Worm (Caenorhabditis elegans) whole organism, L2 larva: ENCODE data around the gene cpna-2.
A peak's percentile ranks its signal among the peaks of the same experiment; 100 is the strongest.

Source experiments
- C34F6.9 ChIP-seq: fragments of 150-350 bp; optimal IDR thresholded peaks from 2 replicates; lab custom pipeline; 2014; ENCODE audit warnings: missing biosample characterization, missing genetic modification characterization
- F13H6.1 ChIP-seq: sonication (generic microtip); optimal IDR thresholded peaks from 2 replicates; lab custom pipeline; 2016; ENCODE audit warnings: missing genetic modification characterization, missing compliant biosample characterization
- R02D3.7 ChIP-seq: fragments of 150-350 bp; optimal IDR thresholded peaks from 2 replicates; lab custom pipeline; 2014; ENCODE audit warnings: missing biosample characterization, missing genetic modification characterization
- Y55F3AM.14 ChIP-seq: fragments of 200-800 bp; sonication (Bioruptor generic); optimal IDR thresholded peaks from 2 replicates; lab custom pipeline; 2018; ENCODE audit warnings: mild to moderate bottlenecking, missing genetic modification characterization, missing compliant biosample characterization
- ZK546.5 ChIP-seq: sonication (generic microtip); optimal IDR thresholded peaks from 2 replicates; lab custom pipeline; 2017; ENCODE audit warnings: missing biosample characterization, missing genetic modification characterization
- alr-1 ChIP-seq: fragments of 150-350 bp; optimal IDR thresholded peaks from 2 replicates; lab custom pipeline; 2014; ENCODE audit warnings: missing biosample characterization, missing genetic modification characterization
- aly-2 ChIP-seq: fragments of 150-350 bp; optimal IDR thresholded peaks from 2 replicates; lab custom pipeline; 2014; ENCODE audit warnings: missing biosample characterization, missing genetic modification characterization
- ama-1 ChIP-seq: fragments of 150-350 bp; optimal IDR thresholded peaks from 2 replicates; lab custom pipeline; 2018; ENCODE audit warnings: inconsistent platforms
- blmp-1 ChIP-seq: sonication (generic microtip); optimal IDR thresholded peaks from 2 replicates; lab custom pipeline; 2017; ENCODE audit warnings: missing genetic modification characterization, mild to moderate bottlenecking, missing compliant biosample characterization, antibody characterized with exemption, moderate library complexity; ENCODE audit not compliant: insufficient read depth
- ceh-16 ChIP-seq: fragments of 150-350 bp; optimal IDR thresholded peaks from 2 replicates; lab custom pipeline; 2014; ENCODE audit warnings: missing biosample characterization, missing genetic modification characterization
- ceh-82 ChIP-seq: fragments of 150-350 bp; optimal IDR thresholded peaks from 2 replicates; lab custom pipeline; 2014; ENCODE audit warnings: missing biosample characterization, missing genetic modification characterization
- crh-2 ChIP-seq: sonication (generic microtip); optimal IDR thresholded peaks from 2 replicates; lab custom pipeline; 2017; ENCODE audit warnings: missing biosample characterization, missing genetic modification characterization
- dmd-4 ChIP-seq: sonication (generic microtip); optimal IDR thresholded peaks from 2 replicates; lab custom pipeline; 2017; ENCODE audit warnings: missing biosample characterization, missing genetic modification characterization
- elt-1 ChIP-seq: fragments of 150-350 bp; optimal IDR thresholded peaks from 2 replicates; lab custom pipeline; 2014; ENCODE audit warnings: missing biosample characterization, missing genetic modification characterization
- elt-3 ChIP-seq: sonication (generic microtip); optimal IDR thresholded peaks from 2 replicates; lab custom pipeline; 2017; ENCODE audit warnings: missing biosample characterization, missing genetic modification characterization
- fos-1 ChIP-seq: fragments of 150-350 bp; optimal IDR thresholded peaks from 2 replicates; lab custom pipeline; 2014; ENCODE audit warnings: missing biosample characterization, missing genetic modification characterization
- gmeb-1 ChIP-seq: fragments of 150-350 bp; optimal IDR thresholded peaks from 2 replicates; lab custom pipeline; 2014; ENCODE audit warnings: missing biosample characterization, missing genetic modification characterization
- lin-13 ChIP-seq: fragments of 150-350 bp; optimal IDR thresholded peaks from 2 replicates; lab custom pipeline; 2014; ENCODE audit warnings: missing biosample characterization, missing genetic modification reagents, missing genetic modification characterization
- lsy-2 ChIP-seq, 2 experiments: fragments of 150-350 bp in 1 of 2; sonication (generic microtip) in 1 of 2; optimal IDR thresholded peaks; 2 replicates each; lab custom pipeline; 2014 to 2017; ENCODE audit warnings: missing biosample characterization in 2 of 2, missing genetic modification characterization in 2 of 2
- mab-5 ChIP-seq: fragments of 150-350 bp; optimal IDR thresholded peaks from 2 replicates; lab custom pipeline; 2014; ENCODE audit warnings: missing biosample characterization, missing genetic modification characterization
- mbf-1 ChIP-seq: sonication (generic microtip); optimal IDR thresholded peaks from 2 replicates; lab custom pipeline; 2017; ENCODE audit warnings: missing biosample characterization, missing genetic modification characterization
- nhr-10 ChIP-seq: sonication (generic microtip); optimal IDR thresholded peaks from 2 replicates; lab custom pipeline; 2017; ENCODE audit warnings: missing biosample characterization, missing genetic modification characterization
- nhr-129 ChIP-seq: fragments of 150-350 bp; optimal IDR thresholded peaks from 2 replicates; lab custom pipeline; 2014; ENCODE audit warnings: missing biosample characterization, missing genetic modification characterization
- nhr-21 ChIP-seq: fragments of 150-350 bp; optimal IDR thresholded peaks from 2 replicates; lab custom pipeline; 2014; ENCODE audit warnings: missing biosample characterization, missing genetic modification characterization
- nhr-23 ChIP-seq: fragments of 150-350 bp; optimal IDR thresholded peaks from 2 replicates; lab custom pipeline; 2014; ENCODE audit warnings: missing biosample characterization, missing genetic modification reagents, missing genetic modification characterization
- nhr-25 ChIP-seq: fragments of 150-350 bp; sonication (generic microtip); optimal IDR thresholded peaks from 3 replicates; lab custom pipeline; 2014; ENCODE audit warnings: missing biosample characterization, missing genetic modification characterization
- nhr-77 ChIP-seq: fragments of 150-350 bp; optimal IDR thresholded peaks from 2 replicates; lab custom pipeline; 2014; ENCODE audit warnings: missing biosample characterization, missing genetic modification characterization
- peb-1 ChIP-seq: fragments of 150-350 bp; optimal IDR thresholded peaks from 2 replicates; lab custom pipeline; 2014; ENCODE audit warnings: missing biosample characterization, missing genetic modification characterization
- sem-4 ChIP-seq: fragments of 150-350 bp; optimal IDR thresholded peaks from 2 replicates; lab custom pipeline; 2014; ENCODE audit warnings: missing biosample characterization, missing genetic modification reagents, missing genetic modification characterization
- skn-1 ChIP-seq: sonication (generic microtip); optimal IDR thresholded peaks from 2 replicates; lab custom pipeline; 2017; ENCODE audit warnings: missing biosample characterization, missing genetic modification characterization
- sma-3 ChIP-seq: sonication (generic microtip); optimal IDR thresholded peaks from 2 replicates; lab custom pipeline; 2016; ENCODE audit warnings: missing genetic modification reagents, missing genetic modification characterization, missing compliant biosample characterization
- sma-9 ChIP-seq, 2 experiments: fragments of 150-350 bp in 1 of 2; sonication (generic microtip) in 1 of 2; optimal IDR thresholded peaks; 2 replicates each; lab custom pipeline; 2014 to 2016; ENCODE audit warnings: missing genetic modification characterization in 2 of 2, mild to moderate bottlenecking in 1 of 2, missing biosample characterization in 1 of 2, missing compliant biosample characterization in 1 of 2, missing genetic modification reagents in 1 of 2, moderate library complexity in 1 of 2
- snpc-4 ChIP-seq: fragments of 150-350 bp; optimal IDR thresholded peaks from 2 replicates; lab custom pipeline; 2014; ENCODE audit warnings: missing biosample characterization, missing genetic modification characterization
- unc-39 ChIP-seq: fragments of 150-350 bp; optimal IDR thresholded peaks from 2 replicates; lab custom pipeline; 2014; ENCODE audit warnings: missing biosample characterization, missing genetic modification characterization
- unc-55 ChIP-seq: fragments of 150-350 bp; sonication (generic microtip); optimal IDR thresholded peaks from 3 replicates; lab custom pipeline; 2014; ENCODE audit warnings: missing biosample characterization, missing genetic modification reagents, missing genetic modification characterization
- unc-62 ChIP-seq: fragments of 150-350 bp; optimal IDR thresholded peaks from 2 replicates; lab custom pipeline; 2014; ENCODE audit warnings: missing biosample characterization, missing genetic modification reagents, missing genetic modification characterization
- zag-1 ChIP-seq: fragments of 150-350 bp; optimal IDR thresholded peaks from 2 replicates; lab custom pipeline; 2014; ENCODE audit warnings: missing biosample characterization, missing genetic modification characterization
- ztf-4 ChIP-seq: fragments of 150-350 bp; optimal IDR thresholded peaks from 2 replicates; lab custom pipeline; 2014; ENCODE audit warnings: missing biosample characterization, missing genetic modification characterization

The cpna-2 gene

ce11 chrII:7758397-7759135 is 33.9 kb downstream of the cpna-2 start, which contains the start of gene B0228.7:
Gene B0228.7, minus strand, starts transcription at chrII:7759023.
- no peak for TF ChIP-seq F13H6.1 (tag; lab: Kevin White, UChicago)
- TF ChIP-seq skn-1 (tag; lab: Kevin White, UChicago): peak; percentile 39
- no peak for TF ChIP-seq elt-1 (tag; lab: Kevin White, UChicago)
- TF ChIP-seq Y55F3AM.14 (GFP tag; lab: Kevin White, UChicago): no peak
- no peak for TF ChIP-seq gmeb-1
- TF ChIP-seq C34F6.9 (tag; lab: Kevin White, UChicago): peak; percentile 19
- TF ChIP-seq fos-1 (tag; lab: Kevin White, UChicago): peak; percentile 37
- TF ChIP-seq unc-55 (GFP tag; lab: Kevin White, UChicago): peak; percentile 57
- peak in 1 of 2 experiments; percentile 64 for TF ChIP-seq lsy-2 (tag; optimal IDR thresholded peaks at IDR 0.05; lab: Kevin White, UChicago)
- TF ChIP-seq nhr-77 (tag; lab: Kevin White, UChicago): no peak
- TF ChIP-seq blmp-1 (tag; lab: Kevin White, UChicago): no peak
- no peak for TF ChIP-seq aly-2 (tag; lab: Kevin White, UChicago)
- TF ChIP-seq mbf-1 (tag; lab: Kevin White, UChicago): no peak
- TF ChIP-seq sma-9 (GFP tag; optimal IDR thresholded peaks at IDR 0.05; lab: Kevin White, UChicago): peak; percentile 61
- TF ChIP-seq sma-9 (tag; optimal IDR thresholded peaks at IDR 0.05; lab: Kevin White, UChicago): no peak
- TF ChIP-seq snpc-4 (tag; lab: Kevin White, UChicago): no peak
- peak; percentile 50 for TF ChIP-seq crh-2 (tag; lab: Kevin White, UChicago)
- TF ChIP-seq nhr-21 (tag; lab: Kevin White, UChicago): no peak
- TF ChIP-seq unc-39 (tag; lab: Kevin White, UChicago): no peak
- TF ChIP-seq lin-13 (GFP tag; lab: Kevin White, UChicago): peak; percentile 46
- TF ChIP-seq R02D3.7 (tag; lab: Kevin White, UChicago): no peak
- TF ChIP-seq dmd-4 (tag; lab: Kevin White, UChicago): no peak
- no peak for TF ChIP-seq ztf-4 (tag; lab: Kevin White, UChicago)
- peak; percentile 55 for TF ChIP-seq nhr-129 (tag; lab: Kevin White, UChicago)
- TF ChIP-seq nhr-25 (tag; lab: Kevin White, UChicago): no peak
- no peak for TF ChIP-seq mab-5 (tag; lab: Kevin White, UChicago)
- no peak for TF ChIP-seq ZK546.5 (tag; lab: Kevin White, UChicago)
- TF ChIP-seq unc-62 (GFP tag; lab: Kevin White, UChicago): no peak
- no peak for TF ChIP-seq nhr-23 (tag; lab: Kevin White, UChicago)
- TF ChIP-seq zag-1 (tag; lab: Kevin White, UChicago): no peak
- no peak for TF ChIP-seq elt-3 (tag; lab: Kevin White, UChicago)

- TF ChIP-seq peb-1 (tag; lab: Kevin White, UChicago) (no peak), fos-1 (tag; lab: Kevin White, UChicago) (no peak), sem-4 (tag; lab: Kevin White, UChicago) (no peak), alr-1 (no peak), nhr-23 (tag; lab: Kevin White, UChicago) (no peak), nhr-10 (tag; lab: Kevin White, UChicago) (no peak), ama-1 (lab: Kevin White, UChicago) (no peak), dmd-4 (tag; lab: Kevin White, UChicago) (no peak), aly-2 (tag; lab: Kevin White, UChicago) (no peak), sma-9 (GFP tag; optimal IDR thresholded peaks at IDR 0.05; lab: Kevin White, UChicago) (no peak), sma-9 (tag; optimal IDR thresholded peaks at IDR 0.05; lab: Kevin White, UChicago) (no peak), ztf-4 (tag; lab: Kevin White, UChicago) (no peak), ceh-82 (tag; lab: Kevin White, UChicago) (no peak), nhr-77 (tag; lab: Kevin White, UChicago) (no peak), ceh-16 (tag; lab: Kevin White, UChicago) (no peak), unc-55 (GFP tag; lab: Kevin White, UChicago) (no peak)
Measured at ce11 chrII:7761440-7761839, 36.7 kb downstream of the cpna-2 start, which contains the start of gene B0228.8. Gene B0228.8, minus strand, starts transcription at chrII:7761540.

DNA sequence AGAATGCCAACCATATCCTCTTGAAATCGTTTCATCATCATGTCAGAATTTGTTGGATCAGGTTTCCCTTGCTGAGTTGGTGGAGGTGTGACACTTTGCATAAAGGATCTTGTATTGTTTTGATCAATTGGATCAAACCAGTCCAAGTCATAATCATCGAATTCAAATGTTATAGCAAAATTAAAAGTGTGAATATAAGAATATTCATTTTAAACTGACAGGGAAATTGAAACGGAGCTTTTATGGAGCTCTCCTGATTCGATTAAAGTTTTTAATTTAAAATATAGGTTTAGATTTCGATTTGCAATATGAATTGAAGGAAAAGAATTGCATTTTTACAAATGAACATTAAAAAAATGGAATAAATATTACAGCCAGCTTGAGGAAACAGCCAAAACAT is 38.9 kb downstream of the cpna-2 start, which contains the start of gene B0228.9:
TSS of gene B0228.9 (minus strand) at position 101 of the 400 bp plus-strand sequence.
- TF ChIP-seq unc-39 (tag; lab: Kevin White, UChicago) (no peak), sma-3 (no peak), nhr-25 (tag; lab: Kevin White, UChicago) (no peak), blmp-1 (tag; lab: Kevin White, UChicago) (no peak)
